Worm (Caenorhabditis elegans): ENCODE results near the gene M6.4.

M6.4 gene

DNA sequence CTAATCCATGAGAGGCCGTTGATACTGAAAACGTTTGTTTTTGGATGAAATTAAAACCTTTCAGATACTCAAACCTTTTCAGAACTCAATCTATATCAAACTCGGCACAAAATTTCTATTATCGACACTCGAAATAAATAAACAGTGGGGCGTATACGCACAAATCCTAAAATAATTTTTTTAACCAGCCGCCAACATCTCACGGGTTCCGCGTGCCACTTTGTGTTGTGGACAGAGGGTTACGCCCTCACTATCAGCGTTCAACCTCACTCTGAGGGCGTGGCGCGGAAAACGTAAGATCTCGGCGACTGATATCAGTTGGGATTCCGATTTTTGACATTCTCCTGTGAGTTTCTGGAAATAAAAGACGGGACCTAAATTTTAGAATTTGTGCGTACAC, 52.4 kb downstream of the M6.4 start:
- TF ChIP-seq snpc-4 (tag; optimal IDR thresholded peaks at IDR 0.05) (peak; percentile 59), F16B12.6 (tag; optimal IDR thresholded peaks at IDR 0.05) (no peak), unc-130 (tag; optimal IDR thresholded peaks at IDR 0.05) (no peak), efl-1 (optimal IDR thresholded peaks at IDR 0.05) (no peak), efl-1 (GFP tag; optimal IDR thresholded peaks at IDR 0.05 in 1 of 2) (peak in 1 of 2 experiments; percentile 21), nhr-47 (tag; optimal IDR thresholded peaks at IDR 0.05) (no peak), ztf-11 (tag; optimal IDR thresholded peaks at IDR 0.05) (no peak)
